Fruit fly (Drosophila melanogaster): ENCODE results near the gene Ulp1.

Gene Ulp1

dm6 chrX:19166152-19166935 is 41.6 kb downstream of the Ulp1 start (continued):
- TF ChIP-seq ac (GFP tag; optimal IDR thresholded peaks at IDR 0.05) (no peak), Hand (GFP tag; optimal IDR thresholded peaks at IDR 0.05) (no peak), gt (GFP tag; IDR thresholded peaks at IDR 0.05) (no peak), CG3847 (GFP tag; IDR thresholded peaks at IDR 0.05) (no peak), Eip74EF (GFP tag; optimal IDR thresholded peaks at IDR 0.05) (no peak), lilli (GFP tag; optimal IDR thresholded peaks at IDR 0.05) (peak; percentile 35), ems (GFP tag; optimal IDR thresholded peaks at IDR 0.05) (no peak), zfh2 (GFP tag; optimal IDR thresholded peaks at IDR 0.05) (no peak), sisA (GFP tag; IDR thresholded peaks at IDR 0.05) (0 out of 2 replicates have a peak, but pooled peaks have one; percentile 18), CG11398 (GFP tag; optimal IDR thresholded peaks at IDR 0.05) (no peak), Blimp-1 (GFP tag; optimal IDR thresholded peaks at IDR 0.05) (peak; percentile 3), hkb (optimal IDR thresholded peaks at IDR 0.05) (no peak), hkb (GFP tag; IDR thresholded peaks at IDR 0.05) (no peak), pnt (GFP tag; optimal IDR thresholded peaks at IDR 0.05) (no peak), CG33213 (GFP tag; optimal IDR thresholded peaks at IDR 0.05) (no peak), CG14050 (GFP tag; IDR thresholded peaks at IDR 0.05) (no peak), cad (GFP tag; optimal IDR thresholded peaks at IDR 0.05) (no peak), sc (optimal IDR thresholded peaks at IDR 0.05) (no peak), sc (GFP tag; optimal IDR thresholded peaks at IDR 0.05) (no peak), YL-1 (GFP tag; optimal IDR thresholded peaks at IDR 0.05) (no peak), CG11085 (GFP tag; IDR thresholded peaks at IDR 0.05) (no peak), kni (GFP tag; optimal IDR thresholded peaks at IDR 0.05) (no peak), gcm2 (GFP tag; optimal IDR thresholded peaks at IDR 0.05) (no peak), Usf (GFP tag; optimal IDR thresholded peaks at IDR 0.05) (peak; percentile 8), MESR4 (GFP tag; optimal IDR thresholded peaks at IDR 0.05) (no peak), ara (GFP tag; IDR thresholded peaks at IDR 0.05) (no peak), slp2 (GFP tag; optimal IDR thresholded peaks at IDR 0.05) (peak; percentile 2), CG34422 (GFP tag; IDR thresholded peaks at IDR 0.05) (no peak), stc (GFP tag; IDR thresholded peaks at IDR 0.05) (no peak), CG4328 (GFP tag; optimal IDR thresholded peaks at IDR 0.05) (no peak), CG9817 (tag; optimal IDR thresholded peaks at IDR 0.05) (peak; percentile 43), CG34224 (GFP tag; IDR thresholded peaks at IDR 0.05; ENCODE audit: partially characterized antibody) (no peak), bsh (GFP tag; optimal IDR thresholded peaks at IDR 0.05) (peak in 1 of 2 experiments; percentile 9), insv (GFP tag; optimal IDR thresholded peaks at IDR 0.05) (no peak), NfI (GFP tag; optimal IDR thresholded peaks at IDR 0.05) (no peak), ken (GFP tag; IDR thresholded peaks at IDR 0.05) (no peak), pzg (GFP tag; optimal IDR thresholded peaks at IDR 0.05) (no peak), zfh1 (GFP tag; IDR thresholded peaks at IDR 0.05) (no peak), CG14860 (GFP tag; IDR thresholded peaks at IDR 0.05; ENCODE audit: partially characterized antibody) (no peak), Mrtf (GFP tag; IDR thresholded peaks at IDR 0.05) (0 out of 3 replicates have a peak, but pooled peaks have one; percentile 3), CG17361 (GFP tag; IDR thresholded peaks at IDR 0.05) (peak; percentile 55), CG12155 (GFP tag; optimal IDR thresholded peaks at IDR 0.05) (no peak), CG16815 (GFP tag; optimal IDR thresholded peaks at IDR 0.05) (peak; percentile 0), CG4404 (GFP tag; IDR thresholded peaks at IDR 0.05) (no peak), h (optimal IDR thresholded peaks at IDR 0.05) (no peak), CG9797 (GFP tag; optimal IDR thresholded peaks at IDR 0.05) (no peak), Fer1 (GFP tag; optimal IDR thresholded peaks at IDR 0.05) (peak; percentile 29), al (GFP tag; IDR thresholded peaks at IDR 0.05) (no peak; the same call in 1 of the 2 replicates), da (GFP tag; optimal IDR thresholded peaks at IDR 0.05) (no peak), ash1 (GFP tag; optimal IDR thresholded peaks at IDR 0.05) (no peak), HmgZ (tag; optimal IDR thresholded peaks at IDR 0.05) (no peak)

Data from whole organism, embryonic.